Fruit fly (Drosophila melanogaster): ENCODE data around the gene Pdss2.

- TF ChIP-seq h (GFP tag; optimal IDR thresholded peaks at IDR 0.05), result no peak
- no peak for TF ChIP-seq br (GFP tag; optimal IDR thresholded peaks at IDR 0.05)
- no peak for TF ChIP-seq pan (optimal IDR thresholded peaks at IDR 0.05)
- TF ChIP-seq tai (GFP tag; optimal IDR thresholded peaks at IDR 0.05), result no peak
- no peak for TF ChIP-seq Myc (optimal IDR thresholded peaks at IDR 0.05)
- no peak for TF ChIP-seq Abd-B (GFP tag; optimal IDR thresholded peaks at IDR 0.05)
- no peak for TF ChIP-seq lola (GFP tag; optimal IDR thresholded peaks at IDR 0.05)
- TF ChIP-seq Rel (GFP tag; optimal IDR thresholded peaks at IDR 0.05), result no peak
- no peak for TF ChIP-seq Rel (tag; optimal IDR thresholded peaks at IDR 0.05)
- TF ChIP-seq Dfd (GFP tag; optimal IDR thresholded peaks at IDR 0.05), result no peak
- TF ChIP-seq Hnf4 (GFP tag; optimal IDR thresholded peaks at IDR 0.05), result no peak
- TF ChIP-seq woc (GFP tag; optimal IDR thresholded peaks at IDR 0.05), result no peak
- TF ChIP-seq foxo (GFP tag; optimal IDR thresholded peaks at IDR 0.05), result no peak
- TF ChIP-seq CG9705 (GFP tag; optimal IDR thresholded peaks at IDR 0.05), result no peak
- no peak for TF ChIP-seq HLH106 (tag; optimal IDR thresholded peaks at IDR 0.05)
These were observed 22.5 kb downstream of the Pdss2 start for dm6 chr3L:21050068-21050736.
